Fruit fly (Drosophila melanogaster) whole organism, prepupa: ENCODE measurements around the gene ncm.

ENCODE experiments used
- Blimp-1 ChIP-seq: fragments of 200-800 bp; sonication (Bioruptor generic); optimal IDR thresholded peaks from 3 replicates; lab custom pipeline; 2017; ENCODE audit warnings: missing biosample characterization, missing genetic modification characterization, mild to moderate bottlenecking, moderate library complexity, missing genetic modification reagents
- CG10631 ChIP-seq: fragments of 200-800 bp; sonication (Bioruptor generic); optimal IDR thresholded peaks from 2 replicates; lab custom pipeline; 2016; ENCODE audit warnings: missing biosample characterization, missing genetic modification characterization
- CG11294 ChIP-seq: fragments of 200-800 bp; sonication (Bioruptor generic); IDR thresholded peaks from 2 replicates; pipeline ENCODE4 v1.3.6; 2022; ENCODE audit warnings: missing biosample characterization, missing genetic modification characterization
- CG11762 ChIP-seq: fragments of 200-800 bp; sonication (Bioruptor generic); optimal IDR thresholded peaks from 3 replicates; lab custom pipeline; 2016; ENCODE audit warnings: missing biosample characterization, missing genetic modification characterization; ENCODE audit not compliant: insufficient read depth
- CG11902 ChIP-seq: fragments of 200-800 bp; sonication (Bioruptor generic); optimal IDR thresholded peaks from 3 replicates; lab custom pipeline; 2016; ENCODE audit warnings: missing biosample characterization, missing genetic modification characterization
- CG15336 ChIP-seq: fragments of 200-800 bp; sonication (Bioruptor generic); IDR thresholded peaks from 2 replicates; pipeline ENCODE4 v1.3.6; 2022; ENCODE audit warnings: missing biosample characterization, missing genetic modification characterization
- CG16779 ChIP-seq: fragments of 200-800 bp; sonication (Bioruptor generic); optimal IDR thresholded peaks from 3 replicates; lab custom pipeline; 2017; ENCODE audit warnings: missing biosample characterization, mild to moderate bottlenecking, missing genetic modification characterization
- CG3032 ChIP-seq: fragments of 200-800 bp; optimal IDR thresholded peaks from 2 replicates; lab custom pipeline; 2019; ENCODE audit warnings: missing biosample characterization, mild to moderate bottlenecking, missing genetic modification characterization, moderate library complexity
- CG31627 ChIP-seq: fragments of 200-800 bp; sonication (Bioruptor generic); optimal IDR thresholded peaks from 3 replicates; lab custom pipeline; 2016; ENCODE audit warnings: missing biosample characterization, missing genetic modification characterization
- CG34406 ChIP-seq: fragments of 200-800 bp; sonication (Bioruptor generic); optimal IDR thresholded peaks from 3 replicates; lab custom pipeline; 2016; ENCODE audit warnings: missing biosample characterization, missing genetic modification characterization
- CG3919 ChIP-seq: fragments of 200-800 bp; sonication (Bioruptor generic); optimal IDR thresholded peaks from 3 replicates; lab custom pipeline; 2016; ENCODE audit warnings: missing biosample characterization, missing genetic modification characterization
- CG6808 ChIP-seq: fragments of 200-800 bp; sonication (Bioruptor generic); optimal IDR thresholded peaks from 3 replicates; lab custom pipeline; 2017; ENCODE audit warnings: missing biosample characterization, missing genetic modification characterization, mild to moderate bottlenecking, moderate library complexity, missing genetic modification reagents
- CG6854 ChIP-seq: fragments of 200-800 bp; sonication (Bioruptor generic); optimal IDR thresholded peaks from 2 replicates; lab custom pipeline; 2017; ENCODE audit warnings: missing biosample characterization, mild to moderate bottlenecking, missing genetic modification characterization
- CG8119 ChIP-seq: fragments of 200-800 bp; sonication (Bioruptor generic); IDR thresholded peaks from 3 replicates; pipeline ENCODE4 v1.3.6; 2022; ENCODE audit warnings: missing biosample characterization, missing genetic modification characterization
- CG8319 ChIP-seq: fragments of 200-800 bp; sonication (Bioruptor generic); optimal IDR thresholded peaks from 3 replicates; lab custom pipeline; 2016; ENCODE audit warnings: missing biosample characterization, missing genetic modification characterization
- CG8632 ChIP-seq: fragments of 200-800 bp; sonication (Bioruptor generic); optimal IDR thresholded peaks from 3 replicates; lab custom pipeline; 2016; ENCODE audit warnings: missing biosample characterization, missing genetic modification characterization
- CG9139 ChIP-seq: fragments of 200-800 bp; sonication (Bioruptor generic); optimal IDR thresholded peaks from 3 replicates; lab custom pipeline; 2017; ENCODE audit warnings: missing biosample characterization, mild to moderate bottlenecking, missing genetic modification characterization
- Eip75B ChIP-seq: fragments of 200-800 bp; sonication (Bioruptor generic); optimal IDR thresholded peaks from 3 replicates; lab custom pipeline; 2016; ENCODE audit warnings: missing biosample characterization, missing genetic modification characterization
- Eip78C ChIP-seq: fragments of 200-800 bp; sonication (Bioruptor generic); peaks from one replicate; lab custom pipeline; 2016; ENCODE audit warnings: missing biosample characterization, missing genetic modification characterization
- Ets96B ChIP-seq: fragments of 200-800 bp; optimal IDR thresholded peaks from 2 replicates; lab custom pipeline; 2019; ENCODE audit warnings: missing biosample characterization, mild to moderate bottlenecking, missing genetic modification characterization, moderate library complexity
- Gug ChIP-seq: fragments of 200-800 bp; sonication (Bioruptor generic); IDR thresholded peaks from 2 replicates; pipeline ENCODE4 v1.3.6; 2022; ENCODE audit warnings: missing biosample characterization, missing genetic modification characterization
- Hr39 ChIP-seq: fragments of 200-800 bp; sonication (Bioruptor generic); optimal IDR thresholded peaks from 2 replicates; lab custom pipeline; 2016; ENCODE audit warnings: missing biosample characterization, missing genetic modification characterization
- Hr4 ChIP-seq: fragments of 200-800 bp; sonication (Bioruptor generic); optimal IDR thresholded peaks from 3 replicates; lab custom pipeline; 2016; ENCODE audit warnings: missing biosample characterization, missing genetic modification characterization
- Lpt ChIP-seq: fragments of 200-800 bp; sonication (Bioruptor generic); optimal IDR thresholded peaks from 3 replicates; lab custom pipeline; 2016; ENCODE audit warnings: missing biosample characterization, missing genetic modification characterization
- OdsH ChIP-seq: fragments of 200-800 bp; sonication (Bioruptor generic); optimal IDR thresholded peaks from 3 replicates; lab custom pipeline; 2016; ENCODE audit warnings: missing biosample characterization, missing genetic modification characterization
- Smox ChIP-seq: fragments of 200-800 bp; sonication (Bioruptor generic); optimal IDR thresholded peaks from 3 replicates; lab custom pipeline; 2016; ENCODE audit warnings: missing biosample characterization, missing genetic modification characterization
- Sox102F ChIP-seq: fragments of 200-800 bp; sonication (Bioruptor generic); optimal IDR thresholded peaks from 2 replicates; lab custom pipeline; 2016; ENCODE audit warnings: missing biosample characterization, mild to moderate bottlenecking, missing genetic modification characterization
- Sox14 ChIP-seq: fragments of 200-800 bp; sonication (Bioruptor generic); optimal IDR thresholded peaks from 3 replicates; lab custom pipeline; 2016; ENCODE audit warnings: missing biosample characterization, missing genetic modification characterization
- Sox15 ChIP-seq: fragments of 200-800 bp; sonication (Bioruptor generic); optimal IDR thresholded peaks from 3 replicates; lab custom pipeline; 2016; ENCODE audit warnings: missing biosample characterization, missing genetic modification characterization
- achi ChIP-seq: fragments of 200-800 bp; sonication (Bioruptor generic); optimal IDR thresholded peaks from 3 replicates; lab custom pipeline; 2016; ENCODE audit warnings: missing biosample characterization, missing genetic modification characterization
- acj6 ChIP-seq: fragments of 200-800 bp; sonication (Bioruptor generic); optimal IDR thresholded peaks from 3 replicates; lab custom pipeline; 2016; ENCODE audit warnings: missing biosample characterization, missing genetic modification characterization
- cyc ChIP-seq: fragments of 200-800 bp; sonication (Bioruptor generic); optimal IDR thresholded peaks from 3 replicates; lab custom pipeline; 2016; ENCODE audit warnings: missing biosample characterization, missing genetic modification characterization
- dac ChIP-seq: fragments of 200-800 bp; sonication (Bioruptor generic); optimal IDR thresholded peaks from 2 replicates; lab custom pipeline; 2017; ENCODE audit warnings: missing biosample characterization, mild to moderate bottlenecking, missing genetic modification characterization
- dsx ChIP-seq: fragments of 200-800 bp; optimal IDR thresholded peaks from 3 replicates; lab custom pipeline; 2019; ENCODE audit warnings: missing biosample characterization, mild to moderate bottlenecking, missing genetic modification characterization, moderate library complexity; ENCODE audit not compliant: poor library complexity, severe bottlenecking
- eg ChIP-seq: fragments of 200-800 bp; sonication (Bioruptor generic); IDR thresholded peaks from 3 replicates; pipeline ENCODE4 v1.3.6; 2022; ENCODE audit warnings: missing biosample characterization, missing genetic modification characterization
- esn ChIP-seq: fragments of 200-800 bp; sonication (Bioruptor generic); optimal IDR thresholded peaks from 2 replicates; lab custom pipeline; 2016; ENCODE audit warnings: missing biosample characterization, mild to moderate bottlenecking, missing genetic modification characterization, moderate library complexity
- fkh ChIP-seq: fragments of 200-800 bp; sonication (Bioruptor generic); optimal IDR thresholded peaks from 3 replicates; lab custom pipeline; 2017; ENCODE audit warnings: missing biosample characterization, mild to moderate bottlenecking, missing genetic modification characterization, moderate library complexity
- lz ChIP-seq: fragments of 200-800 bp; sonication (Bioruptor generic); optimal IDR thresholded peaks from 3 replicates; lab custom pipeline; 2016; ENCODE audit warnings: missing biosample characterization, missing genetic modification characterization
- pdm3 ChIP-seq: fragments of 200-800 bp; sonication (Bioruptor generic); optimal IDR thresholded peaks from 3 replicates; lab custom pipeline; 2016; ENCODE audit warnings: missing biosample characterization, missing genetic modification characterization
- salr ChIP-seq, 2 experiments: fragments of 200-800 bp; sonication (Bioruptor generic); optimal IDR thresholded peaks; 3 replicates each; lab custom pipeline; 2016 to 2018; ENCODE audit warnings: missing biosample characterization in 2 of 2, missing genetic modification characterization in 2 of 2, mild to moderate bottlenecking in 1 of 2
- ss ChIP-seq, 2 experiments: fragments of 200-800 bp; sonication (Bioruptor generic); optimal IDR thresholded peaks; 2 replicates in 1 of 2; 3 replicates in 1 of 2; lab custom pipeline; 2017 to 2018; ENCODE audit warnings: mild to moderate bottlenecking in 2 of 2, missing biosample characterization in 2 of 2, missing genetic modification characterization in 2 of 2, moderate library complexity in 1 of 2
- svp ChIP-seq: fragments of 200-800 bp; sonication (Bioruptor generic); peaks from one replicate; lab custom pipeline; 2016; ENCODE audit warnings: missing biosample characterization, missing genetic modification characterization
- vri ChIP-seq: fragments of 200-800 bp; sonication (Bioruptor generic); optimal IDR thresholded peaks from 3 replicates; lab custom pipeline; 2016; ENCODE audit warnings: missing biosample characterization, mild to moderate bottlenecking, missing genetic modification characterization

ncm gene

DNA sequence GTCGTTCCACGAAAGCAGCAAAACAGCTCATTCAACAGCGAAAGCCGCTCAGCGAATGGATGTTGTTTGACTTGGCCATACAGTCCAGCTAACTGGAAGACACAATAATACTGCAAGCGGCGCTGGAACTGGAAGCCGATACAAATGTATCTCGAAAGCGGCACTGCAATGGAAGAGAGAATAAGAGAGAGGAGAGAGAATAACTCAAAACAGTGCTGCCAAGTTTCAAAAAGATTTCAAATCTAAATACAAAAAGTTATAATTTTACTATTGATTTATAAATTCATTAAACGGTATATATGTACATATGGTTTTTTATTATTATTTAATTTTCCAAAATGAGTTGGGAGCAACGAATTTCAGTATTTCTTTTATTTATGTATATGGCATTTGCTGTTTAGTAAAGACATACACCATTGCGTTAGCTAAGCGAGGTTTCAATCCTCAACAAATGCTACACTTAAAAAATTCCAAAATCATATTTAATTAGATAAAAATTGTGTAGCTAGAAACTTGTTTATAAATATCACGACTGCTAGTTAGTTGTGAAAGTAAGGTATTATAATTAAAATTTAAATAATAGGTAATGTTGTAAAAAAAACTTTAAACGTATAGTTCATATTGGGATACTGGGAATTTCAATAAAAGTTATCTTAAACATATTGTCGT is 35.8 kb upstream of the ncm start, which contains the start of gene CG10283:
TSS of gene CG10283 (minus strand) at position 132 of the 669 bp plus-strand sequence.
- TF ChIP-seq CG10631 (GFP tag; lab: Kevin White, UChicago) (peak; percentile 23), CG34406 (GFP tag; lab: Kevin White, UChicago) (peak; percentile 46), Gug (no peak), CG31627 (peak; percentile 16), CG11902 (GFP tag; lab: Kevin White, UChicago) (no peak), Eip78C (GFP tag; lab: Kevin White, UChicago) (peak; percentile 68), esn (peak; percentile 22), ss (GFP tag; optimal IDR thresholded peaks at IDR 0.05; lab: Kevin White, UChicago) (peak; percentile 6 to 43), CG15336 (GFP tag; lab: Robert Waterston, UW) (no peak), CG3032 (tag; lab: Kevin White, UChicago) (peak; percentile 33), salr (GFP tag; optimal IDR thresholded peaks at IDR 0.05; lab: Kevin White, UChicago) (peak in 1 of 2 experiments; percentile 40), CG8319 (GFP tag; lab: Kevin White, UChicago) (no peak), CG6854 (GFP tag; lab: Kevin White, UChicago) (peak; percentile 64), dsx (peak; percentile 53), Sox15 (GFP tag; lab: Kevin White, UChicago) (no peak), svp (GFP tag; lab: Kevin White, UChicago) (no peak), eg (GFP tag; lab: Robert Waterston, UW) (peak; percentile 35; the same call in 2 of the 3 replicates), Lpt (no peak), Ets96B (peak; percentile 36), CG9139 (GFP tag; lab: Kevin White, UChicago) (peak; percentile 32), Sox14 (GFP tag; lab: Kevin White, UChicago) (peak; percentile 18), Blimp-1 (no peak), Smox (GFP tag; lab: Kevin White, UChicago) (peak; percentile 51), pdm3 (GFP tag; lab: Kevin White, UChicago) (no peak), Eip75B (GFP tag; lab: Kevin White, UChicago) (peak; percentile 8), CG8119 (GFP tag; lab: Robert Waterston, UW) (peak; percentile 55; the same call in 2 of the 3 replicates), CG3919 (GFP tag; lab: Kevin White, UChicago) (peak; percentile 34), cyc (GFP tag; lab: Kevin White, UChicago) (no peak), Hr39 (GFP tag; lab: Kevin White, UChicago) (no peak), CG6808 (GFP tag; lab: Kevin White, UChicago) (peak; percentile 100), fkh (GFP tag; lab: Kevin White, UChicago) (peak; percentile 15), dac (GFP tag; lab: Kevin White, UChicago) (no peak), Sox102F (GFP tag; lab: Kevin White, UChicago) (peak; percentile 30), CG11762 (GFP tag; lab: Kevin White, UChicago) (no peak), lz (GFP tag; lab: Kevin White, UChicago) (peak; percentile 15), achi (GFP tag; lab: Kevin White, UChicago) (no peak), CG8632 (no peak), acj6 (GFP tag; lab: Kevin White, UChicago) (no peak), Hr4 (GFP tag; lab: Kevin White, UChicago) (peak; percentile 4), CG11294 (GFP tag; lab: Robert Waterston, UW) (no peak), vri (GFP tag; lab: Kevin White, UChicago) (peak; percentile 43)

DNA sequence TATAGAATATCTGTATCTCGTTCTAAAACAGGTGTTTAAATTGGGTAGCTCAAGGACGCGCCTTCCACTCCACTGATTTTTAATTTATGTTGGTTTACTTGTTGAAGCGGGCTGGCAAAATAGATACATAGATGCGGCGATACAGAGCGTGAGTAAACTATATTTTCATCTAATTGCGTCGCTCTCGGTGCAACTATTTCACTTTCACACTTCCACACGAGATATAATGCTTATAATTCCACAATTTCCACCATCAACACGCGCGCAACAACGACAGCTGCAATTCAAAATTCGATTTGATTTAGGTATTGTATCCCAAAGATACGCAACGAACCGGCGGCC is 35.3 kb upstream of the ncm start:
- no peak for TF ChIP-seq CG11762 (GFP tag; lab: Kevin White, UChicago)
- no peak for TF ChIP-seq esn
- TF ChIP-seq svp (GFP tag; lab: Kevin White, UChicago) = no peak
- TF ChIP-seq OdsH = no peak
- TF ChIP-seq ss (GFP tag; optimal IDR thresholded peaks at IDR 0.05; lab: Kevin White, UChicago) = no peak
- peak; percentile 60 for TF ChIP-seq Eip78C (GFP tag; lab: Kevin White, UChicago)
- no peak for TF ChIP-seq CG16779 (tag; lab: Kevin White, UChicago)
- no peak for TF ChIP-seq achi (GFP tag; lab: Kevin White, UChicago)
